Worm (Caenorhabditis elegans) whole organism, young adult: ENCODE measurements around the gene W04H10.2.

Experiments used
- C06A6.2 ChIP-seq: fragments of 200-800 bp; sonication (Bioruptor generic); conservative IDR thresholded peaks from 2 replicates; pipeline ENCODE4 v1.3.6; 2022; ENCODE audit warnings: missing genetic modification characterization, missing compliant biosample characterization
- C17E4.6 ChIP-seq: fragments of 200-800 bp; sonication (Bioruptor generic); IDR thresholded peaks from 2 replicates; pipeline ENCODE4 v1.3.6; 2022; ENCODE audit warnings: missing genetic modification reagents, missing genetic modification characterization, missing compliant biosample characterization
- D2030.7 ChIP-seq: fragments of 200-800 bp; sonication (Bioruptor generic); IDR thresholded peaks from 2 replicates; pipeline ENCODE4 v1.3.6; 2022; ENCODE audit warnings: missing genetic modification reagents, missing genetic modification characterization, missing compliant biosample characterization
- F39B2.1 ChIP-seq: fragments of 200-800 bp; sonication (Bioruptor generic); IDR thresholded peaks from 2 replicates; pipeline ENCODE4 v1.3.6; 2022; ENCODE audit warnings: missing genetic modification reagents, missing genetic modification characterization, missing compliant biosample characterization
- F52B5.7 ChIP-seq: sonication (generic microtip); optimal IDR thresholded peaks from 2 replicates; lab custom pipeline; 2016; ENCODE audit warnings: mild to moderate bottlenecking, missing genetic modification characterization, missing compliant biosample characterization
- F55B11.4 ChIP-seq: sonication (generic microtip); optimal IDR thresholded peaks from 2 replicates; lab custom pipeline; 2016; ENCODE audit warnings: missing compliant biosample characterization, missing genetic modification characterization, borderline replicate concordance; ENCODE audit not compliant: insufficient read depth
- F57A8.1 ChIP-seq: fragments of 200-800 bp; sonication (Bioruptor generic); optimal IDR thresholded peaks from 2 replicates; lab custom pipeline; 2018; ENCODE audit warnings: mild to moderate bottlenecking, missing genetic modification characterization, moderate library complexity, missing compliant biosample characterization
- K11D2.4 ChIP-seq: fragments of 200-800 bp; sonication (Bioruptor generic); IDR thresholded peaks from 2 replicates; pipeline ENCODE4 v1.3.6; 2022; ENCODE audit warnings: missing genetic modification reagents, missing genetic modification characterization, missing compliant biosample characterization
- Y53F4B.3 ChIP-seq: fragments of 200-800 bp; sonication (Bioruptor generic); IDR thresholded peaks from 2 replicates; pipeline ENCODE4 v1.3.6; 2022; ENCODE audit warnings: missing genetic modification reagents, missing genetic modification characterization, missing compliant biosample characterization
- Y67H2A.10 ChIP-seq: fragments of 200-800 bp; sonication (Bioruptor generic); conservative IDR thresholded peaks from 2 replicates; pipeline ENCODE4 v1.3.6; 2022; ENCODE audit warnings: missing genetic modification reagents, missing genetic modification characterization, missing compliant biosample characterization
- ama-1 ChIP-seq, 3 experiments: fragments of 150-350 bp in 1 of 3; sonication (generic microtip) in 2 of 3; optimal IDR thresholded peaks; 2 replicates each; lab custom pipeline; 2014 to 2018; ENCODE audit warnings: missing biosample characterization in 2 of 3, missing genetic modification characterization in 2 of 3, missing genetic modification reagents in 2 of 3
- aptf-3 ChIP-seq: fragments of 200-800 bp; sonication (Bioruptor generic); IDR thresholded peaks from 2 replicates; pipeline ENCODE4 v1.3.6; 2022; ENCODE audit warnings: missing genetic modification characterization, missing compliant biosample characterization
- athp-1 ChIP-seq: sonication (generic microtip); optimal IDR thresholded peaks from 2 replicates; lab custom pipeline; 2017; ENCODE audit warnings: mild to moderate bottlenecking, missing genetic modification characterization, missing compliant biosample characterization
- attf-6 ChIP-seq: fragments of 200-800 bp; sonication (Bioruptor generic); IDR thresholded peaks from 2 replicates; pipeline ENCODE4 v1.3.6; 2022; ENCODE audit warnings: missing genetic modification reagents, missing genetic modification characterization, missing compliant biosample characterization
- bed-2 ChIP-seq: fragments of 200-800 bp; sonication (Bioruptor generic); IDR thresholded peaks from 2 replicates; pipeline ENCODE4 v1.3.6; 2022; ENCODE audit warnings: missing genetic modification reagents, missing genetic modification characterization, missing compliant biosample characterization
- cebp-2 ChIP-seq: fragments of 200-800 bp; sonication (Bioruptor generic); IDR thresholded peaks from 2 replicates; pipeline ENCODE4 v1.3.6; 2022; ENCODE audit warnings: missing genetic modification characterization, missing compliant biosample characterization
- ceh-91 ChIP-seq: fragments of 200-800 bp; sonication (Bioruptor generic); IDR thresholded peaks from 2 replicates; pipeline ENCODE4 v1.3.6; 2022; ENCODE audit warnings: missing genetic modification reagents, missing genetic modification characterization, missing compliant biosample characterization
- dox-1 ChIP-seq: fragments of 200-800 bp; sonication (Bioruptor generic); IDR thresholded peaks from 2 replicates; pipeline ENCODE4 v1.3.6; 2022; ENCODE audit warnings: missing genetic modification reagents, missing genetic modification characterization, missing compliant biosample characterization
- dpl-1 ChIP-seq: fragments of 150-350 bp; optimal IDR thresholded peaks from 2 replicates; lab custom pipeline; 2014; ENCODE audit warnings: missing biosample characterization, missing genetic modification reagents, missing genetic modification characterization
- egl-18 ChIP-seq: fragments of 200-800 bp; sonication (Bioruptor generic); IDR thresholded peaks from 2 replicates; pipeline ENCODE4 v1.3.6; 2022; ENCODE audit warnings: missing genetic modification reagents, missing genetic modification characterization, missing compliant biosample characterization
- ekl-4 ChIP-seq: fragments of 200-800 bp; sonication (Bioruptor generic); IDR thresholded peaks from 2 replicates; pipeline ENCODE4 v1.3.6; 2022; ENCODE audit warnings: missing genetic modification reagents, missing genetic modification characterization, missing compliant biosample characterization
- hlh-12 ChIP-seq: sonication (generic microtip); optimal IDR thresholded peaks from 2 replicates; lab custom pipeline; 2016; ENCODE audit warnings: missing genetic modification characterization, missing compliant biosample characterization
- hmg-20 ChIP-seq: fragments of 200-800 bp; sonication (Bioruptor generic); IDR thresholded peaks from 2 replicates; pipeline ENCODE4 v1.3.6; 2022; ENCODE audit warnings: missing genetic modification reagents, missing genetic modification characterization, missing compliant biosample characterization
- hrde-1 ChIP-seq: sonication (generic microtip); optimal IDR thresholded peaks from 2 replicates; lab custom pipeline; 2016; ENCODE audit warnings: missing genetic modification characterization, mild to moderate bottlenecking, missing compliant biosample characterization, moderate library complexity, missing genotype, missing genetic modification reagents, borderline replicate concordance
- lin-40 ChIP-seq: sonication (generic microtip); optimal IDR thresholded peaks from 2 replicates; lab custom pipeline; 2016; ENCODE audit warnings: missing genetic modification characterization, mild to moderate bottlenecking, missing compliant biosample characterization, missing genotype, missing genetic modification reagents
- lir-1 ChIP-seq: fragments of 200-800 bp; sonication (Bioruptor generic); conservative IDR thresholded peaks from 2 replicates; pipeline ENCODE4 v1.3.6; 2022; ENCODE audit warnings: missing genetic modification reagents, missing genetic modification characterization, missing compliant biosample characterization
- lsy-27 ChIP-seq: sonication (generic microtip); optimal IDR thresholded peaks from 2 replicates; lab custom pipeline; 2017; ENCODE audit warnings: missing genetic modification characterization, mild to moderate bottlenecking, missing compliant biosample characterization, antibody characterized with exemption, missing genotype, borderline replicate concordance; ENCODE audit not compliant: insufficient read depth
- mxl-1 ChIP-seq: sonication (generic microtip); optimal IDR thresholded peaks from 2 replicates; lab custom pipeline; 2016; ENCODE audit warnings: missing genetic modification characterization, missing compliant biosample characterization
- nhr-80 ChIP-seq: sonication (generic microtip); optimal IDR thresholded peaks from 2 replicates; lab custom pipeline; 2016; ENCODE audit warnings: missing genetic modification characterization, missing compliant biosample characterization
- rpc-1 ChIP-seq, 2 experiments: fragments of 150-350 bp in 1 of 2; sonication (generic microtip) in 1 of 2; optimal IDR thresholded peaks; 2 replicates each; lab custom pipeline; 2014 to 2018; ENCODE audit warnings: missing biosample characterization in 1 of 2, missing genetic modification characterization in 1 of 2, missing genetic modification reagents in 1 of 2, missing genotype in 1 of 2
- unc-130 ChIP-seq: sonication (generic microtip); optimal IDR thresholded peaks from 2 replicates; lab custom pipeline; 2016; ENCODE audit warnings: missing genetic modification reagents, missing genetic modification characterization, missing compliant biosample characterization
- zfh-2 ChIP-seq: fragments of 200-800 bp; sonication (Bioruptor generic); conservative IDR thresholded peaks from 2 replicates; pipeline ENCODE4 v1.3.6; 2022; ENCODE audit warnings: missing genetic modification reagents, missing genetic modification characterization, missing compliant biosample characterization
- ztf-22 ChIP-seq: fragments of 200-800 bp; sonication (Bioruptor generic); optimal IDR thresholded peaks from 2 replicates; lab custom pipeline; 2018; ENCODE audit warnings: mild to moderate bottlenecking, missing genetic modification characterization, moderate library complexity, missing compliant biosample characterization
- ztf-25 ChIP-seq: fragments of 200-800 bp; sonication (Bioruptor generic); IDR thresholded peaks from 2 replicates; pipeline ENCODE4 v1.3.6; 2022; ENCODE audit warnings: missing genetic modification reagents, missing genetic modification characterization, missing compliant biosample characterization
- ztf-26 ChIP-seq: sonication (generic microtip); optimal IDR thresholded peaks from 2 replicates; lab custom pipeline; 2017; ENCODE audit warnings: missing genetic modification characterization, missing compliant biosample characterization
- ztf-28 ChIP-seq: fragments of 200-800 bp; sonication (Bioruptor generic); IDR thresholded peaks from 2 replicates; pipeline ENCODE4 v1.3.6; 2022; ENCODE audit warnings: missing genetic modification reagents, missing genetic modification characterization, missing compliant biosample characterization

The W04H10.2 gene

ce11 chrII:605267-605666 is at the start of gene W04H10.2:
Gene W04H10.2 (plus strand): TSS chrII:605567.
- TF ChIP-seq mxl-1 (no peak), hrde-1 (tag; lab: Kevin White, UChicago) (no peak), ama-1 (optimal IDR thresholded peaks at IDR 0.05; lab: Kevin White, UChicago) (no peak), ama-1 (GFP tag; optimal IDR thresholded peaks at IDR 0.05; lab: Kevin White, UChicago) (no peak), F55B11.4 (tag; lab: Kevin White, UChicago) (no peak), Y53F4B.3 (GFP tag; lab: Robert Waterston, UW) (no peak), hlh-12 (tag; lab: Kevin White, UChicago) (no peak), ekl-4 (GFP tag; lab: Robert Waterston, UW) (no peak), ztf-28 (GFP tag; lab: Robert Waterston, UW) (no peak), lin-40 (tag; lab: Kevin White, UChicago) (no peak), K11D2.4 (GFP tag; lab: Robert Waterston, UW) (no peak), C17E4.6 (GFP tag; lab: Robert Waterston, UW) (no peak), F52B5.7 (tag; lab: Kevin White, UChicago) (no peak)

- no peak for TF ChIP-seq D2030.7 (GFP tag; lab: Robert Waterston, UW)
- no peak for TF ChIP-seq aptf-3 (GFP tag; lab: Robert Waterston, UW)
- no peak for TF ChIP-seq C06A6.2 (GFP tag; lab: Robert Waterston, UW)
- TF ChIP-seq zfh-2 (GFP tag; lab: Robert Waterston, UW), result no peak
- TF ChIP-seq ceh-91, result no peak
- TF ChIP-seq ztf-22, result no peak
- no peak for TF ChIP-seq ztf-26 (tag; lab: Kevin White, UChicago)
- no peak for TF ChIP-seq F39B2.1 (GFP tag; lab: Robert Waterston, UW)
- TF ChIP-seq nhr-80 (tag; lab: Kevin White, UChicago), result no peak
- no peak for TF ChIP-seq ama-1 (optimal IDR thresholded peaks at IDR 0.05; lab: Kevin White, UChicago)
- TF ChIP-seq ama-1 (GFP tag; optimal IDR thresholded peaks at IDR 0.05; lab: Kevin White, UChicago), result no peak
- TF ChIP-seq lir-1 (GFP tag; lab: Robert Waterston, UW), result no peak
- TF ChIP-seq Y53F4B.3 (GFP tag; lab: Robert Waterston, UW), result no peak
- no peak for TF ChIP-seq ztf-25
- TF ChIP-seq rpc-1 (optimal IDR thresholded peaks at IDR 0.05; lab: Kevin White, UChicago), result no peak
- no peak for TF ChIP-seq rpc-1 (tag; optimal IDR thresholded peaks at IDR 0.05; lab: Kevin White, UChicago)
Observed at ce11 chrII:556185-556584, 49.2 kb upstream of the W04H10.2 start, which contains the start of the genes C09E8.1 and C09E8.6. Gene C09E8.1 (plus strand): TSS chrII:556485. Gene C09E8.6 (plus strand): TSS chrII:556497.

- TF ChIP-seq athp-1 (tag; lab: Kevin White, UChicago), result no peak
- no peak for TF ChIP-seq bed-2 (GFP tag; lab: Robert Waterston, UW)
- TF ChIP-seq dox-1 (GFP tag; lab: Robert Waterston, UW), result no peak
- TF ChIP-seq K11D2.4 (GFP tag; lab: Robert Waterston, UW), result no peak
- TF ChIP-seq hmg-20 (GFP tag; lab: Robert Waterston, UW), result no peak
- no peak for TF ChIP-seq cebp-2
Observed at ce11 chrII:568776-569175, 36.6 kb upstream of the W04H10.2 start, which contains the start of gene W08F4.5. Gene W08F4.5 (minus strand): TSS chrII:568876.

- TF ChIP-seq attf-6 (no peak), ztf-22 (no peak), egl-18 (no peak), bed-2 (GFP tag; lab: Robert Waterston, UW) (no peak), F57A8.1 (GFP tag; lab: Kevin White, UChicago) (no peak), lin-40 (tag; lab: Kevin White, UChicago) (no peak), Y67H2A.10 (GFP tag; lab: Robert Waterston, UW) (no peak), dpl-1 (no peak), lsy-27 (tag; lab: Kevin White, UChicago) (no peak), zfh-2 (GFP tag; lab: Robert Waterston, UW) (no peak), ama-1 (optimal IDR thresholded peaks at IDR 0.05; lab: Kevin White, UChicago) (no peak), ama-1 (GFP tag; optimal IDR thresholded peaks at IDR 0.05; lab: Kevin White, UChicago) (no peak), unc-130 (GFP tag; lab: Kevin White, UChicago) (no peak)
Observed at ce11 chrII:572010-572409, 33.4 kb upstream of the W04H10.2 start, which contains the start of gene mlt-8. Gene mlt-8 (minus strand): TSS chrII:572110.
